Worm (Caenorhabditis elegans): ENCODE data around the gene ddn-3.

DNA sequence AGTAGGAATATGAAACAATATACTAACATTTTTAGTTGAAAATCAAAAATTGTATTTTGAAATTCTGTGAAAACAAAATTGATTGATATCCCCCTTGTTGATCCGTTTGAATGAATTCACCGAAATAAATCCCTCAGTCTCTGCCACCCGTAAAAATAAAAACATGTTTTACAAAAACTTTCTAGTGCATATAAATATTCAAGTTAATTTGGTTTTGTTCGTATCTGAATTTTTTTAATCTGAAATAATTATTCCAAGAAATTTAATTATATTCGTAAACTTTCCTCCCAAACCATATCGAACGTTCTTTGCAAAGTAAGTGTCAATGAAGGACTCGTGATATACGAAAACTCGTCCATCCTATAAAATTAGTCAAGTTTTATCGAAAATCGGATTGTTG is 38.0 kb downstream of the ddn-3 start, which contains the start of gene F40G12.6:
- TF ChIP-seq ztf-11 (tag; optimal IDR thresholded peaks at IDR 0.05) (no peak), elt-3 (tag; optimal IDR thresholded peaks at IDR 0.05) (no peak), fos-1 (tag; optimal IDR thresholded peaks at IDR 0.05) (no peak)

Measured in whole organism, L2 larva.